Worm (Caenorhabditis elegans) whole organism, late embryonic: ENCODE data around the gene T07G12.5.

Experiments used
- Y22D7AL.16 ChIP-seq: sonication (generic microtip); optimal IDR thresholded peaks from 2 replicates; lab custom pipeline; 2016; ENCODE audit warnings: missing genetic modification characterization, missing compliant biosample characterization
- ahr-1 ChIP-seq: sonication (generic microtip); optimal IDR thresholded peaks from 2 replicates; lab custom pipeline; 2016; ENCODE audit warnings: missing genetic modification characterization, missing compliant biosample characterization
- ama-1 ChIP-seq: fragments of 150-350 bp; optimal IDR thresholded peaks from 2 replicates; lab custom pipeline; 2014
- ceh-14 ChIP-seq: sonication (generic microtip); optimal IDR thresholded peaks from 2 replicates; lab custom pipeline; 2016; ENCODE audit warnings: missing genotype, missing genetic modification characterization, missing compliant biosample characterization
- ceh-18 ChIP-seq: sonication (generic microtip); optimal IDR thresholded peaks from 2 replicates; lab custom pipeline; 2016; ENCODE audit warnings: missing genetic modification characterization, missing compliant biosample characterization
- ceh-19 ChIP-seq: fragments of 200-800 bp; sonication (Bioruptor generic); optimal IDR thresholded peaks from 2 replicates; lab custom pipeline; 2018; ENCODE audit warnings: mild to moderate bottlenecking, missing genetic modification characterization, missing compliant biosample characterization
- ceh-22 ChIP-seq: sonication (generic microtip); optimal IDR thresholded peaks from 2 replicates; lab custom pipeline; 2017; ENCODE audit warnings: missing biosample characterization, missing genetic modification characterization
- ceh-24 ChIP-seq: sonication (generic microtip); optimal IDR thresholded peaks from 2 replicates; lab custom pipeline; 2016; ENCODE audit warnings: mild to moderate bottlenecking, missing genetic modification characterization, missing compliant biosample characterization
- ceh-31 ChIP-seq: sonication (generic microtip); optimal IDR thresholded peaks from 2 replicates; lab custom pipeline; 2016; ENCODE audit warnings: missing genetic modification characterization, missing compliant biosample characterization
- ceh-45 ChIP-seq: fragments of 200-800 bp; sonication (Bioruptor generic); IDR thresholded peaks from 2 replicates; pipeline ENCODE4 v1.3.6; 2022; ENCODE audit warnings: missing genetic modification reagents, missing genetic modification characterization, missing compliant biosample characterization
- dve-1 ChIP-seq: sonication (generic microtip); optimal IDR thresholded peaks from 2 replicates; lab custom pipeline; 2017; ENCODE audit warnings: antibody characterized with exemption, mild to moderate bottlenecking, missing genetic modification characterization, missing compliant biosample characterization
- elt-2 ChIP-seq: sonication (generic microtip); optimal IDR thresholded peaks from 2 replicates; lab custom pipeline; 2016; ENCODE audit warnings: missing genetic modification reagents, missing genetic modification characterization, missing compliant biosample characterization
- ets-4 ChIP-seq: sonication (generic microtip); optimal IDR thresholded peaks from 2 replicates; lab custom pipeline; 2016; ENCODE audit warnings: missing genetic modification characterization, missing compliant biosample characterization
- fax-1 ChIP-seq: sonication (generic microtip); optimal IDR thresholded peaks from 2 replicates; lab custom pipeline; 2016; ENCODE audit warnings: missing genotype, missing genetic modification characterization, missing compliant biosample characterization
- fkh-6 ChIP-seq: sonication (generic microtip); optimal IDR thresholded peaks from 2 replicates; lab custom pipeline; 2016; ENCODE audit warnings: missing genetic modification characterization, missing compliant biosample characterization
- gmeb-2 ChIP-seq: sonication (generic microtip); optimal IDR thresholded peaks from 2 replicates; lab custom pipeline; 2016; ENCODE audit warnings: missing genetic modification characterization, inconsistent platforms, missing compliant biosample characterization
- hlh-30 ChIP-seq: sonication (generic microtip); optimal IDR thresholded peaks from 2 replicates; lab custom pipeline; 2017; ENCODE audit warnings: antibody characterized with exemption, missing genetic modification characterization, missing compliant biosample characterization; ENCODE audit not compliant: insufficient read depth
- hlh-8 ChIP-seq: sonication (generic microtip); optimal IDR thresholded peaks from 2 replicates; lab custom pipeline; 2016; ENCODE audit warnings: missing genotype, missing genetic modification characterization, missing compliant biosample characterization
- lim-6 ChIP-seq: sonication (generic microtip); optimal IDR thresholded peaks from 2 replicates; lab custom pipeline; 2016; ENCODE audit warnings: missing genetic modification characterization, missing compliant biosample characterization
- nfya-1 ChIP-seq: sonication (generic microtip); optimal IDR thresholded peaks from 2 replicates; lab custom pipeline; 2017; ENCODE audit warnings: missing genetic modification characterization, mild to moderate bottlenecking, missing compliant biosample characterization, antibody characterized with exemption, moderate library complexity
- nhr-232 ChIP-seq: sonication (generic microtip); optimal IDR thresholded peaks from 2 replicates; lab custom pipeline; 2016; ENCODE audit warnings: missing genetic modification characterization, missing compliant biosample characterization
- npax-4 ChIP-seq: sonication (generic microtip); optimal IDR thresholded peaks from 2 replicates; lab custom pipeline; 2016; ENCODE audit warnings: missing genetic modification characterization, missing compliant biosample characterization
- pag-3 ChIP-seq: sonication (generic microtip); optimal IDR thresholded peaks from 2 replicates; lab custom pipeline; 2016; ENCODE audit warnings: missing compliant biosample characterization, missing genetic modification characterization, borderline replicate concordance
- pat-9 ChIP-seq: fragments of 200-800 bp; sonication (Bioruptor generic); optimal IDR thresholded peaks from 2 replicates; lab custom pipeline; 2018; ENCODE audit warnings: mild to moderate bottlenecking, missing genetic modification characterization, moderate library complexity, missing compliant biosample characterization
- pha-4 ChIP-seq: fragments of 150-350 bp; optimal IDR thresholded peaks from 2 replicates; lab custom pipeline; 2018; ENCODE audit warnings: missing biosample characterization, missing genetic modification reagents, missing genetic modification characterization
- pqm-1 ChIP-seq: sonication (generic microtip); optimal IDR thresholded peaks from 2 replicates; lab custom pipeline; 2016; ENCODE audit warnings: missing genetic modification characterization, missing compliant biosample characterization
- pros-1 ChIP-seq: fragments of 150-350 bp; optimal IDR thresholded peaks from 2 replicates; lab custom pipeline; 2014; ENCODE audit warnings: missing biosample characterization, missing genetic modification reagents, missing genetic modification characterization
- ref-2 ChIP-seq: sonication (generic microtip); optimal IDR thresholded peaks from 2 replicates; lab custom pipeline; 2016; ENCODE audit warnings: missing genetic modification characterization, missing compliant biosample characterization
- rnt-1 ChIP-seq: sonication (generic microtip); optimal IDR thresholded peaks from 2 replicates; lab custom pipeline; 2016; ENCODE audit warnings: missing genetic modification characterization, missing compliant biosample characterization
- sdc-2 ChIP-seq: sonication (generic microtip); optimal IDR thresholded peaks from 2 replicates; lab custom pipeline; 2016; ENCODE audit warnings: missing genotype, missing genetic modification characterization, missing compliant biosample characterization
- sox-4 ChIP-seq: sonication (generic microtip); optimal IDR thresholded peaks from 2 replicates; lab custom pipeline; 2017; ENCODE audit warnings: mild to moderate bottlenecking, missing genetic modification characterization, inconsistent platforms, missing compliant biosample characterization
- tbx-2 ChIP-seq: sonication (generic microtip); optimal IDR thresholded peaks from 2 replicates; lab custom pipeline; 2016; ENCODE audit warnings: missing genetic modification characterization, missing compliant biosample characterization
- ttx-3 ChIP-seq: sonication (generic microtip); optimal IDR thresholded peaks from 2 replicates; lab custom pipeline; 2016; ENCODE audit warnings: missing genetic modification reagents, missing genetic modification characterization, missing compliant biosample characterization
- unc-42 ChIP-seq: sonication (generic microtip); optimal IDR thresholded peaks from 2 replicates; lab custom pipeline; 2016; ENCODE audit warnings: missing genotype, missing genetic modification characterization, missing compliant biosample characterization
- unc-55 ChIP-seq: sonication (generic microtip); optimal IDR thresholded peaks from 2 replicates; lab custom pipeline; 2017; ENCODE audit warnings: missing biosample characterization, missing genetic modification reagents, missing genetic modification characterization
- unc-86 ChIP-seq: sonication (generic microtip); optimal IDR thresholded peaks from 2 replicates; lab custom pipeline; 2016; ENCODE audit warnings: missing genetic modification characterization, missing compliant biosample characterization
- zip-5 ChIP-seq: sonication (generic microtip); optimal IDR thresholded peaks from 2 replicates; lab custom pipeline; 2016; ENCODE audit warnings: missing genetic modification characterization, missing compliant biosample characterization

The T07G12.5 gene

ce11 chrIV:10502345-10502744 is 42.6 kb downstream of the T07G12.5 start:
- no peak for TF ChIP-seq lim-6 (tag; lab: Kevin White, UChicago)
- TF ChIP-seq ceh-24, result no peak
- no peak for TF ChIP-seq pag-3
- TF ChIP-seq unc-86 (tag; lab: Kevin White, UChicago), result no peak
- no peak for TF ChIP-seq gmeb-2 (tag; lab: Kevin White, UChicago)
- TF ChIP-seq fkh-6 (tag; lab: Kevin White, UChicago), result no peak
- TF ChIP-seq unc-42 (tag; lab: Kevin White, UChicago), result peak; percentile 3
- TF ChIP-seq ama-1 (lab: Kevin White, UChicago), result no peak
- TF ChIP-seq pros-1 (tag; lab: Kevin White, UChicago), result no peak
- peak; percentile 21 for TF ChIP-seq pqm-1
- no peak for TF ChIP-seq zip-5
- TF ChIP-seq pat-9 (tag; lab: Kevin White, UChicago), result no peak
- no peak for TF ChIP-seq sdc-2
- TF ChIP-seq ceh-31 (tag; lab: Kevin White, UChicago), result no peak
- peak; percentile 39 for TF ChIP-seq elt-2 (tag; lab: Kevin White, UChicago)
- no peak for TF ChIP-seq ttx-3 (tag; lab: Kevin White, UChicago)
- no peak for TF ChIP-seq nhr-232 (tag; lab: Kevin White, UChicago)
- peak; percentile 5 for TF ChIP-seq nfya-1 (tag; lab: Kevin White, UChicago)

ce11 chrIV:10501550-10502240 is 43.2 kb downstream of the T07G12.5 start, which contains the start of gene tax-6:
TSS of gene tax-6 (minus strand) at chrIV:10501600.
- TF ChIP-seq elt-2 (tag; lab: Kevin White, UChicago), result no peak
- no peak for TF ChIP-seq hlh-8 (tag; lab: Kevin White, UChicago)
- no peak for TF ChIP-seq rnt-1 (tag; lab: Kevin White, UChicago)
- no peak for TF ChIP-seq ahr-1 (tag; lab: Kevin White, UChicago)
- no peak for TF ChIP-seq ref-2
- no peak for TF ChIP-seq ceh-22 (tag; lab: Kevin White, UChicago)

ce11 chrIV:10500481-10500880 is 44.5 kb downstream of the T07G12.5 start:
- TF ChIP-seq unc-42 (tag; lab: Kevin White, UChicago) (peak; percentile 80), ceh-45 (no peak)
- TF ChIP-seq, all 69 proteins: peak for 1

ce11 chrIV:10499948-10500356 is 45.0 kb downstream of the T07G12.5 start:
- TF ChIP-seq dve-1 (tag; lab: Kevin White, UChicago), result no peak
- TF ChIP-seq ceh-14 (tag; lab: Kevin White, UChicago), result peak; percentile 49
- TF ChIP-seq sox-4 (tag; lab: Kevin White, UChicago), result no peak
- TF ChIP-seq unc-55 (GFP tag; lab: Kevin White, UChicago), result peak; percentile 51
- no peak for TF ChIP-seq npax-4
- no peak for TF ChIP-seq ref-2
- TF ChIP-seq hlh-30 (tag; lab: Kevin White, UChicago), result no peak
- TF ChIP-seq ets-4 (tag; lab: Kevin White, UChicago), result no peak
- no peak for TF ChIP-seq ceh-19 (GFP tag; lab: Kevin White, UChicago)
- TF ChIP-seq fax-1 (tag; lab: Kevin White, UChicago), result peak; percentile 36
- TF ChIP-seq ceh-31 (tag; lab: Kevin White, UChicago), result peak; percentile 66
- no peak for TF ChIP-seq ama-1 (lab: Kevin White, UChicago)
- TF ChIP-seq nfya-1 (tag; lab: Kevin White, UChicago), result peak; percentile 70
- peak; percentile 11 for TF ChIP-seq tbx-2 (tag; lab: Kevin White, UChicago)
- TF ChIP-seq Y22D7AL.16 (tag; lab: Kevin White, UChicago), result no peak
- no peak for TF ChIP-seq nhr-232 (tag; lab: Kevin White, UChicago)
- peak; percentile 63 for TF ChIP-seq ceh-18
- TF ChIP-seq unc-42 (tag; lab: Kevin White, UChicago), result peak; percentile 15
- no peak for TF ChIP-seq pha-4
- TF ChIP-seq lim-6 (tag; lab: Kevin White, UChicago), result no peak
